Worm (Caenorhabditis elegans) whole organism, L1 larva: Measurements from ENCODE around the gene attf-3.

Experiments used
- C34B4.2 ChIP-seq: sonication (generic microtip); optimal IDR thresholded peaks from 2 replicates; lab custom pipeline; 2017; ENCODE audit warnings: mild to moderate bottlenecking, missing genetic modification characterization, missing compliant biosample characterization
- alr-1 ChIP-seq: fragments of 200-800 bp; sonication (Bioruptor generic); optimal IDR thresholded peaks from 2 replicates; lab custom pipeline; 2018; ENCODE audit warnings: borderline replicate concordance, mild to moderate bottlenecking, missing genetic modification characterization, missing compliant biosample characterization
- aly-2 ChIP-seq: fragments of 150-350 bp; optimal IDR thresholded peaks from 2 replicates; lab custom pipeline; 2014; ENCODE audit warnings: missing biosample characterization, missing genetic modification characterization
- blmp-1 ChIP-seq: fragments of 150-350 bp; optimal IDR thresholded peaks from 2 replicates; lab custom pipeline; 2014; ENCODE audit warnings: missing biosample characterization, missing genetic modification characterization
- ceh-8 ChIP-seq: fragments of 200-800 bp; sonication (Bioruptor generic); optimal IDR thresholded peaks from 2 replicates; lab custom pipeline; 2018; ENCODE audit warnings: mild to moderate bottlenecking, missing genetic modification characterization, moderate library complexity, missing compliant biosample characterization
- ceh-82 ChIP-seq, 3 experiments: fragments of 150-350 bp in 1 of 3; sonication (generic microtip) in 2 of 3; optimal IDR thresholded peaks; 2 replicates each; lab custom pipeline; 2014 to 2017; ENCODE audit warnings: missing biosample characterization in 3 of 3, missing genetic modification characterization in 3 of 3
- ceh-90 ChIP-seq: sonication (generic microtip); optimal IDR thresholded peaks from 2 replicates; lab custom pipeline; 2016; ENCODE audit warnings: missing genetic modification characterization, missing compliant biosample characterization
- dpl-1 ChIP-seq, 3 experiments: fragments of 150-350 bp in 2 of 3; sonication (generic microtip) in 1 of 3; optimal IDR thresholded peaks; 2 replicates each; lab custom pipeline; 2014 to 2017; ENCODE audit warnings: missing biosample characterization in 3 of 3, missing genetic modification characterization in 3 of 3, missing genetic modification reagents in 3 of 3
- efl-3 ChIP-seq: fragments of 200-800 bp; sonication (Bioruptor generic); optimal IDR thresholded peaks from 2 replicates; lab custom pipeline; 2018; ENCODE audit warnings: mild to moderate bottlenecking, missing genetic modification characterization, missing compliant biosample characterization
- egl-13 ChIP-seq: sonication (generic microtip); optimal IDR thresholded peaks from 2 replicates; lab custom pipeline; 2016; ENCODE audit warnings: missing genotype, missing genetic modification reagents, missing genetic modification characterization, missing compliant biosample characterization
- egl-27 ChIP-seq, 2 experiments: fragments of 150-350 bp in 1 of 2; sonication (generic microtip); optimal IDR thresholded peaks; 3 replicates each; lab custom pipeline; 2017 to 2018; ENCODE audit warnings: missing biosample characterization in 2 of 2, missing genetic modification characterization in 2 of 2, missing genetic modification reagents in 2 of 2
- elt-3 ChIP-seq, 6 experiments: fragments of 150-350 bp in 1 of 6; sonication (generic microtip); optimal IDR thresholded peaks; 2 replicates each; lab custom pipeline; 2017 to 2018; ENCODE audit warnings: missing biosample characterization in 6 of 6, missing genetic modification characterization in 6 of 6, inconsistent platforms in 1 of 6
- ets-5 ChIP-seq: fragments of 200-800 bp; sonication (Bioruptor generic); IDR thresholded peaks from 2 replicates; pipeline ENCODE4 v1.3.6; 2022; ENCODE audit warnings: missing genetic modification characterization, missing compliant biosample characterization
- hlh-17 ChIP-seq: fragments of 200-800 bp; sonication (Bioruptor generic); optimal IDR thresholded peaks from 2 replicates; lab custom pipeline; 2018; ENCODE audit warnings: missing genetic modification characterization, mild to moderate bottlenecking, missing compliant biosample characterization, moderate library complexity, borderline replicate concordance
- hlh-4 ChIP-seq: sonication (generic microtip); optimal IDR thresholded peaks from 2 replicates; lab custom pipeline; 2016; ENCODE audit warnings: mild to moderate bottlenecking, missing genetic modification characterization, missing compliant biosample characterization
- jun-1 ChIP-seq: fragments of 150-350 bp; optimal IDR thresholded peaks from 2 replicates; lab custom pipeline; 2014; ENCODE audit warnings: missing biosample characterization, missing genetic modification reagents, missing genetic modification characterization
- lin-14 ChIP-seq: fragments of 200-800 bp; sonication (Bioruptor generic); optimal IDR thresholded peaks from 2 replicates; lab custom pipeline; 2018; ENCODE audit warnings: mild to moderate bottlenecking, missing genetic modification characterization, moderate library complexity, missing compliant biosample characterization
- lir-3 ChIP-seq: sonication (generic microtip); optimal IDR thresholded peaks from 2 replicates; lab custom pipeline; 2016; ENCODE audit warnings: mild to moderate bottlenecking, missing genetic modification characterization, moderate library complexity, missing compliant biosample characterization; ENCODE audit not compliant: poor library complexity
- mab-9 ChIP-seq: fragments of 200-800 bp; sonication (Bioruptor generic); IDR thresholded peaks from 2 replicates; pipeline ENCODE4 v1.3.6; 2022; ENCODE audit warnings: missing genetic modification reagents, missing genetic modification characterization, missing compliant biosample characterization
- mef-2 ChIP-seq: fragments of 150-350 bp; optimal IDR thresholded peaks from 2 replicates; lab custom pipeline; 2014; ENCODE audit warnings: missing biosample characterization, missing genetic modification characterization
- nhr-11 ChIP-seq: fragments of 150-350 bp; optimal IDR thresholded peaks from 2 replicates; lab custom pipeline; 2014; ENCODE audit warnings: missing biosample characterization, missing genetic modification characterization
- nhr-19 ChIP-seq: fragments of 200-800 bp; sonication (Bioruptor generic); conservative IDR thresholded peaks from 2 replicates; pipeline ENCODE4 v1.3.6; 2022; ENCODE audit warnings: missing genetic modification characterization, missing compliant biosample characterization
- nhr-20 ChIP-seq: sonication (generic microtip); optimal IDR thresholded peaks from 2 replicates; lab custom pipeline; 2016; ENCODE audit warnings: mild to moderate bottlenecking, missing genetic modification characterization, missing compliant biosample characterization
- nhr-77 ChIP-seq: fragments of 150-350 bp; optimal IDR thresholded peaks from 2 replicates; lab custom pipeline; 2014; ENCODE audit warnings: missing biosample characterization, missing genetic modification characterization
- nhr-84 ChIP-seq: sonication (generic microtip); optimal IDR thresholded peaks from 2 replicates; lab custom pipeline; 2017; ENCODE audit warnings: missing biosample characterization, missing genetic modification characterization
- nhr-90 ChIP-seq: sonication (generic microtip); optimal IDR thresholded peaks from 2 replicates; lab custom pipeline; 2016; ENCODE audit warnings: mild to moderate bottlenecking, missing genetic modification characterization, missing compliant biosample characterization; ENCODE audit not compliant: poor library complexity
- pag-3 ChIP-seq: sonication (generic microtip); optimal IDR thresholded peaks from 2 replicates; lab custom pipeline; 2017; ENCODE audit warnings: missing genetic modification characterization, mild to moderate bottlenecking, missing compliant biosample characterization, antibody characterized with exemption, borderline replicate concordance; ENCODE audit not compliant: insufficient read depth
- pqm-1 ChIP-seq: sonication (generic microtip); optimal IDR thresholded peaks from 3 replicates; lab custom pipeline; 2017; ENCODE audit warnings: missing biosample characterization, missing genetic modification characterization
- skn-1 ChIP-seq: fragments of 150-350 bp; optimal IDR thresholded peaks from 2 replicates; lab custom pipeline; 2014; ENCODE audit warnings: missing biosample characterization, missing genetic modification characterization
- snpc-4 ChIP-seq: fragments of 150-350 bp; optimal IDR thresholded peaks from 2 replicates; lab custom pipeline; 2014; ENCODE audit warnings: missing biosample characterization, missing genetic modification characterization
- unc-30 ChIP-seq: sonication (generic microtip); optimal IDR thresholded peaks from 2 replicates; lab custom pipeline; 2017; ENCODE audit warnings: missing biosample characterization, missing genetic modification characterization
- unc-62 ChIP-seq: fragments of 150-350 bp; optimal IDR thresholded peaks from 2 replicates; lab custom pipeline; 2014; ENCODE audit warnings: missing biosample characterization, missing genetic modification reagents, missing genetic modification characterization
- unc-98 ChIP-seq: fragments of 200-800 bp; sonication (Bioruptor generic); IDR thresholded peaks from 2 replicates; pipeline ENCODE4 v1.3.6; 2022; ENCODE audit warnings: missing genetic modification characterization, missing compliant biosample characterization
- zip-4 ChIP-seq: fragments of 200-800 bp; sonication (Bioruptor generic); optimal IDR thresholded peaks from 2 replicates; lab custom pipeline; 2018; ENCODE audit warnings: mild to moderate bottlenecking, missing genetic modification characterization, moderate library complexity, missing compliant biosample characterization

Gene attf-3

DNA sequence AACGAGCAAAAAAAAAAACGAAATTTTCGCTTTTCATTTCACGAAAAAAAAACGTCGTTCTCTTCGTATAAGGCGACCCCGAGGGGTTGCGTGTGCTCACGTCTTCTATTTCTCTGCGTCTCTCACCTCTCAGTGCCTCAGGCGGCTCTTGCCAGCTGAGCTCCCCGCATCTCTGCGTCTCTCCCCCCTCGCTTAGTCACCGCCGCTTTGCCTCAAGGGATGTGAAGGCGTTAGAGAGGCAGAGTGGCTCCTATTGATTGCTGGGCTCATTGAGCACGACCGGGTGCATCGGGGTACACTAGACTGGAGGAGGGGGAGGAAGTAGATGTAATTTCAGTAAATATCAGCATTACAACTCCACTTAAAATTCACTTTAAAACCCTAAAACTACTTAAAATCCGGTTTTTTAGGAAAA is 60.6 kb downstream of the attf-3 start (continued):
- TF ChIP-seq jun-1 (tag; lab: Kevin White, UChicago) (peak; percentile 70), hlh-4 (tag; lab: Kevin White, UChicago) (no peak), lir-3 (tag; lab: Kevin White, UChicago) (no peak), mef-2 (tag; lab: Kevin White, UChicago) (no peak), efl-3 (GFP tag; lab: Kevin White, UChicago) (no peak), blmp-1 (tag; lab: Kevin White, UChicago) (no peak), ceh-8 (GFP tag; lab: Kevin White, UChicago) (peak; percentile 26), ceh-90 (tag; lab: Kevin White, UChicago) (no peak), pag-3 (tag; lab: Kevin White, UChicago) (no peak), egl-13 (tag; lab: Kevin White, UChicago) (peak; percentile 85), dpl-1 (GFP tag; optimal IDR thresholded peaks at IDR 0.05; lab: Kevin White, UChicago) (peak; percentile 5 to 36 (median 23)), skn-1 (peak; percentile 43), lin-14 (GFP tag; lab: Kevin White, UChicago) (peak; percentile 94), nhr-11 (no peak), unc-62 (GFP tag; lab: Kevin White, UChicago) (no peak), nhr-77 (tag; lab: Kevin White, UChicago) (no peak), ceh-82 (tag; optimal IDR thresholded peaks at IDR 0.05; lab: Kevin White, UChicago) (peak; percentile 46 to 85 (median 77)), mab-9 (GFP tag; lab: Robert Waterston, UW) (peak; percentile 61; the same call in 1 of the 2 replicates), hlh-17 (GFP tag; lab: Kevin White, UChicago) (no peak), snpc-4 (tag; lab: Kevin White, UChicago) (no peak), aly-2 (tag; lab: Kevin White, UChicago) (no peak), nhr-90 (no peak), alr-1 (tag; lab: Kevin White, UChicago) (no peak), nhr-84 (tag; lab: Kevin White, UChicago) (no peak), nhr-19 (GFP tag; lab: Robert Waterston, UW) (no peak), zip-4 (GFP tag; lab: Kevin White, UChicago) (no peak), egl-27 (tag; optimal IDR thresholded peaks at IDR 0.05; lab: Kevin White, UChicago) (no peak), C34B4.2 (no peak), unc-30 (tag; lab: Kevin White, UChicago) (no peak), unc-98 (GFP tag; lab: Robert Waterston, UW) (no peak)

DNA sequence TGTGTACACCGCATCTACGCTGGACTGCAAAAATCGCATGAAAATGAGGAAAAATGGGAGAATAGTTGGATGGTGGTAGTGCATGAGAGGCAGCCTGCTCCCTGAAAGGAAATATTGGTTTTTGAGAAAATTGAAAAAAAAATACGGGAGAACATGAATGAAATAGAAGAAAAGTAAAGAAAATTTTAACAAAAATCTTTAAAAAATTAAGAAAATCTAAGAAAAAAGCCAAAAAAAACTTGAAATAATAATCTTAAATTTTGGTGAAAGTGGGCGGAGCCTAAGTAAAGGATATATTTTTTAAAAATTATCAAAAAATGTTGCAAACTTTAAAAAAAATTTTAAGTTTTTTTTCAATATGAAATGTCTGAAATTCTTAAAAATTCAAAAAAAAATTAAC is 62.3 kb downstream of the attf-3 start, which contains the start of gene H10E21.5:
H10E21.5 (minus strand) TSS at position 101 of the 400 bp plus-strand sequence.
- TF ChIP-seq unc-62 (GFP tag; lab: Kevin White, UChicago) (no peak), hlh-4 (tag; lab: Kevin White, UChicago) (no peak), elt-3 (tag; optimal IDR thresholded peaks at IDR 0.05; lab: Kevin White, UChicago) (no peak), nhr-20 (no peak), ets-5 (GFP tag; lab: Robert Waterston, UW) (no peak), pqm-1 (tag; lab: Kevin White, UChicago) (no peak)

DNA sequence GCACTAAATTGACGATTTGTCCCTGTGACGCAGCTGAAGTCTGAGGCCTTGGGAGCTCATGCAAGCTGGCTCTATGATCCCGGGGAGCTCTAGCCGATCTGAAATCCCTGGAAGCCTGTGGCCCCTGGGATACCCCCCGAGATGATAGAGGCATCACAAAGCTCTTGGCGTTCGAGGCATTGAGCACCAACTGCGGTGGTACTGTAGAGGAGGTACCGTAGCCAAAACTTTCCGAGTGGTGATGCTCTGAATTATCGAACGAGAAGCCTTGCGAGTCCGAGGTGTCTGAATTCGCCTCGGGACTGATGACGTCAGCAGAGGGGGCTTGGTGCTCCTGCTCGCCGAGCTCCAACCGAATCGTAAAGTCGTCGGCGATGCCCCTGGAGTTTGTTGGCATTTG is 64.9 kb downstream of the attf-3 start:
- TF ChIP-seq mab-9 (GFP tag; lab: Robert Waterston, UW): no peak
- TF ChIP-seq nhr-77 (tag; lab: Kevin White, UChicago): no peak
